Fruit fly (Drosophila melanogaster) whole organism, embryonic: ENCODE data around the gene Ac78C.

Experiments
- Blimp-1 ChIP-seq: fragments of 200-800 bp; sonication (Bioruptor generic); optimal IDR thresholded peaks from 3 replicates; lab custom pipeline; 2018; ENCODE audit warnings: missing biosample characterization, missing genetic modification characterization, mild to moderate bottlenecking, moderate library complexity, missing genetic modification reagents
- CG10209 ChIP-seq: fragments of 200-800 bp; sonication (Bioruptor generic); optimal IDR thresholded peaks from 3 replicates; lab custom pipeline; 2017; ENCODE audit warnings: missing biosample characterization, mild to moderate bottlenecking, missing genetic modification characterization, missing genetic modification reagents
- CG10274 ChIP-seq: fragments of 200-800 bp; sonication (Bioruptor generic); optimal IDR thresholded peaks from 3 replicates; lab custom pipeline; 2017; ENCODE audit warnings: missing biosample characterization, mild to moderate bottlenecking, missing genetic modification characterization
- CG10462 ChIP-seq: fragments of 200-800 bp; sonication (Bioruptor generic); optimal IDR thresholded peaks from 2 replicates; lab custom pipeline; 2016; ENCODE audit warnings: missing biosample characterization, missing genetic modification characterization
- CG13424 ChIP-seq: fragments of 200-800 bp; sonication (Bioruptor generic); optimal IDR thresholded peaks from 2 replicates; lab custom pipeline; 2019; ENCODE audit warnings: missing biosample characterization, mild to moderate bottlenecking, missing genetic modification characterization, moderate library complexity
- CG14860 ChIP-seq: fragments of 200-800 bp; sonication (Bioruptor generic); IDR thresholded peaks from 3 replicates; pipeline ENCODE4 v1.3.6; 2022; ENCODE audit warnings: missing biosample characterization, missing genetic modification characterization; ENCODE audit not compliant: partially characterized antibody
- CG15073 ChIP-seq: fragments of 200-800 bp; sonication (Bioruptor generic); optimal IDR thresholded peaks from 2 replicates; lab custom pipeline; 2016; ENCODE audit warnings: missing biosample characterization, missing genetic modification characterization
- CG15269 ChIP-seq: fragments of 200-800 bp; sonication (Bioruptor generic); optimal IDR thresholded peaks from 2 replicates; lab custom pipeline; 2018; ENCODE audit warnings: missing biosample characterization, mild to moderate bottlenecking, missing genetic modification characterization, moderate library complexity
- CG1603 ChIP-seq: fragments of 200-800 bp; sonication (Bioruptor generic); optimal IDR thresholded peaks from 2 replicates; lab custom pipeline; 2019; ENCODE audit warnings: missing biosample characterization, mild to moderate bottlenecking, missing genetic modification characterization, moderate library complexity
- CG17359 ChIP-seq: fragments of 200-800 bp; sonication (Bioruptor generic); optimal IDR thresholded peaks from 3 replicates; lab custom pipeline; 2018; ENCODE audit warnings: missing biosample characterization, mild to moderate bottlenecking, missing genetic modification characterization, moderate library complexity
- CG17361 ChIP-seq: fragments of 200-800 bp; sonication (Bioruptor generic); IDR thresholded peaks from 3 replicates; pipeline ENCODE4 v1.3.6; 2022; ENCODE audit warnings: missing biosample characterization, missing genetic modification characterization
- CG30403 ChIP-seq: fragments of 200-800 bp; sonication (Bioruptor generic); optimal IDR thresholded peaks from 3 replicates; lab custom pipeline; 2016; ENCODE audit warnings: missing biosample characterization, missing genetic modification characterization
- CG43689 ChIP-seq: fragments of 200-800 bp; sonication (Bioruptor generic); IDR thresholded peaks from 2 replicates; pipeline ENCODE4 v1.3.6; 2022; ENCODE audit warnings: missing biosample characterization, missing genetic modification characterization
- CG5953 ChIP-seq: fragments of 200-800 bp; sonication (Bioruptor generic); IDR thresholded peaks from 2 replicates; pipeline ENCODE4 v1.3.6; 2022; ENCODE audit warnings: missing biosample characterization, missing genetic modification characterization
- CG6683 ChIP-seq: fragments of 200-800 bp; sonication (Bioruptor generic); optimal IDR thresholded peaks from 2 replicates; lab custom pipeline; 2017; ENCODE audit warnings: missing biosample characterization, mild to moderate bottlenecking, missing genetic modification characterization, missing genetic modification reagents
- CG9215 ChIP-seq: fragments of 200-800 bp; sonication (Bioruptor generic); IDR thresholded peaks from 2 replicates; pipeline ENCODE4 v1.3.6; 2022; ENCODE audit warnings: missing biosample characterization, missing genetic modification characterization
- CG9876 ChIP-seq: fragments of 200-800 bp; sonication (Bioruptor generic); optimal IDR thresholded peaks from 2 replicates; lab custom pipeline; 2016; ENCODE audit warnings: missing biosample characterization, missing genetic modification characterization
- CrebB ChIP-seq: fragments of 200-800 bp; sonication (Bioruptor generic); optimal IDR thresholded peaks from 3 replicates; lab custom pipeline; 2018; ENCODE audit warnings: missing biosample characterization, mild to moderate bottlenecking, missing genetic modification characterization
- E2f2 ChIP-seq: fragments of 200-800 bp; sonication (Bioruptor generic); IDR thresholded peaks from 2 replicates; pipeline ENCODE4 v1.3.6; 2022; ENCODE audit warnings: missing biosample characterization, missing genetic modification characterization
- Ets65A ChIP-seq: fragments of 200-800 bp; sonication (Bioruptor generic); peaks from one replicate; lab custom pipeline; 2016; ENCODE audit warnings: missing biosample characterization, missing genetic modification characterization
- Hr3 ChIP-seq: fragments of 200-800 bp; sonication (Bioruptor generic); optimal IDR thresholded peaks from 3 replicates; lab custom pipeline; 2016; ENCODE audit warnings: missing biosample characterization, missing genetic modification characterization
- MTF-1 ChIP-seq: fragments of 200-800 bp; sonication (Bioruptor generic); optimal IDR thresholded peaks from 2 replicates; lab custom pipeline; 2018; ENCODE audit warnings: missing biosample characterization, mild to moderate bottlenecking, missing genetic modification characterization, borderline replicate concordance
- PHDP ChIP-seq: fragments of 200-800 bp; sonication (Bioruptor generic); optimal IDR thresholded peaks from 3 replicates; lab custom pipeline; 2018; ENCODE audit warnings: missing biosample characterization, mild to moderate bottlenecking, missing genetic modification characterization, moderate library complexity
- Rx ChIP-seq: fragments of 200-800 bp; sonication (Bioruptor generic); IDR thresholded peaks from 2 replicates; pipeline ENCODE4 v1.3.6; 2022; ENCODE audit warnings: missing biosample characterization, missing genetic modification characterization
- Scr ChIP-seq: fragments of 200-800 bp; sonication (Bioruptor generic); IDR thresholded peaks from 2 replicates; pipeline ENCODE4 v1.3.6; 2022; ENCODE audit warnings: missing biosample characterization, missing genetic modification characterization; ENCODE audit not compliant: partially characterized antibody
- Sox102F ChIP-seq: fragments of 200-800 bp; sonication (Bioruptor generic); optimal IDR thresholded peaks from 2 replicates; lab custom pipeline; 2018; ENCODE audit warnings: missing biosample characterization, mild to moderate bottlenecking, missing genetic modification characterization, moderate library complexity
- aop ChIP-seq: fragments of 200-800 bp; sonication (Bioruptor generic); IDR thresholded peaks from 2 replicates; pipeline ENCODE4 v1.3.6; 2022; ENCODE audit warnings: missing biosample characterization, missing genetic modification characterization
- bcd ChIP-seq: fragments of 200-800 bp; sonication (Bioruptor generic); optimal IDR thresholded peaks from 2 replicates; lab custom pipeline; 2017; ENCODE audit warnings: missing biosample characterization, mild to moderate bottlenecking, missing genetic modification characterization
- bigmax ChIP-seq: fragments of 200-800 bp; sonication (Bioruptor generic); optimal IDR thresholded peaks from 2 replicates; lab custom pipeline; 2018; ENCODE audit warnings: missing biosample characterization, mild to moderate bottlenecking, missing genetic modification characterization
- cg ChIP-seq: fragments of 200-800 bp; sonication (Bioruptor generic); optimal IDR thresholded peaks from 3 replicates; lab custom pipeline; 2019; ENCODE audit warnings: missing biosample characterization, mild to moderate bottlenecking, missing genetic modification characterization, moderate library complexity
- ci ChIP-seq: fragments of 200-800 bp; sonication (Bioruptor generic); IDR thresholded peaks from 3 replicates; pipeline ENCODE4 v1.3.6; 2022; ENCODE audit warnings: missing biosample characterization, missing genetic modification characterization
- cwo ChIP-seq: fragments of 200-800 bp; sonication (Bioruptor generic); optimal IDR thresholded peaks from 3 replicates; lab custom pipeline; 2017; ENCODE audit warnings: missing biosample characterization, missing genetic modification characterization, mild to moderate bottlenecking, moderate library complexity, missing genetic modification reagents
- disco-r ChIP-seq: fragments of 200-800 bp; sonication (Bioruptor generic); optimal IDR thresholded peaks from 2 replicates; lab custom pipeline; 2016; ENCODE audit warnings: missing biosample characterization, missing genetic modification characterization
- gem ChIP-seq: fragments of 200-800 bp; sonication (Bioruptor generic); optimal IDR thresholded peaks from 2 replicates; lab custom pipeline; 2019; ENCODE audit warnings: missing biosample characterization, mild to moderate bottlenecking, missing genetic modification characterization, moderate library complexity
- kah ChIP-seq: fragments of 200-800 bp; sonication (Bioruptor generic); optimal IDR thresholded peaks from 2 replicates; lab custom pipeline; 2018; ENCODE audit warnings: missing biosample characterization, mild to moderate bottlenecking, missing genetic modification characterization
- kay ChIP-seq: fragments of 200-800 bp; sonication (Bioruptor generic); optimal IDR thresholded peaks from 2 replicates; lab custom pipeline; 2016; ENCODE audit warnings: missing biosample characterization, missing genetic modification characterization
- klu ChIP-seq: fragments of 200-800 bp; sonication (Bioruptor generic); IDR thresholded peaks from 2 replicates; pipeline ENCODE4 v1.3.6; 2022; ENCODE audit warnings: missing biosample characterization, missing genetic modification characterization
- kni ChIP-seq: fragments of 200-800 bp; sonication (Bioruptor generic); optimal IDR thresholded peaks from 3 replicates; lab custom pipeline; 2017; ENCODE audit warnings: mild to moderate bottlenecking, missing biosample characterization, missing genetic modification reagents, missing genetic modification characterization
- nmo ChIP-seq: fragments of 200-800 bp; sonication (Bioruptor generic); optimal IDR thresholded peaks from 2 replicates; lab custom pipeline; 2018; ENCODE audit warnings: missing biosample characterization, mild to moderate bottlenecking, missing genetic modification characterization, moderate library complexity
- onecut ChIP-seq: fragments of 200-800 bp; sonication (Bioruptor generic); IDR thresholded peaks from 2 replicates; pipeline ENCODE4 v1.3.6; 2022; ENCODE audit warnings: missing biosample characterization, missing genetic modification characterization
- otp ChIP-seq: fragments of 200-800 bp; sonication (Bioruptor generic); IDR thresholded peaks from 3 replicates; pipeline ENCODE4, ENCODE4 v1.3.6; 2022; ENCODE audit warnings: missing biosample characterization, missing genetic modification characterization
- pho ChIP-seq: fragments of 200-800 bp; sonication (Bioruptor generic); optimal IDR thresholded peaks from 2 replicates; lab custom pipeline; 2016; ENCODE audit warnings: missing biosample characterization, missing genetic modification characterization
- phol ChIP-seq: fragments of 200-800 bp; sonication (Bioruptor generic); optimal IDR thresholded peaks from 3 replicates; lab custom pipeline; 2018; ENCODE audit warnings: missing biosample characterization, mild to moderate bottlenecking, missing genetic modification characterization, moderate library complexity
- run ChIP-seq: fragments of 200-800 bp; sonication (Bioruptor generic); optimal IDR thresholded peaks from 3 replicates; lab custom pipeline; 2018; ENCODE audit warnings: missing biosample characterization, mild to moderate bottlenecking, missing genetic modification characterization
- sd ChIP-seq: fragments of 200-800 bp; sonication (Bioruptor generic); optimal IDR thresholded peaks from 3 replicates; lab custom pipeline; 2018; ENCODE audit warnings: missing biosample characterization, mild to moderate bottlenecking, missing genetic modification characterization, moderate library complexity
- sens-2 ChIP-seq: fragments of 200-800 bp; sonication (Bioruptor generic); IDR thresholded peaks from 2 replicates; pipeline ENCODE4 v1.3.6; 2022; ENCODE audit warnings: missing biosample characterization, missing genetic modification characterization
- seq ChIP-seq: fragments of 200-800 bp; sonication (Bioruptor generic); IDR thresholded peaks from 2 replicates; pipeline ENCODE4 v1.3.6; 2022; ENCODE audit warnings: missing biosample characterization, missing genetic modification characterization
- slou ChIP-seq: fragments of 200-800 bp; sonication (Bioruptor generic); optimal IDR thresholded peaks from 3 replicates; lab custom pipeline; 2016; ENCODE audit warnings: missing biosample characterization, missing genetic modification characterization
- sr ChIP-seq: fragments of 200-800 bp; sonication (Bioruptor generic); IDR thresholded peaks from 3 replicates; pipeline ENCODE4 v1.3.6; 2022; ENCODE audit warnings: missing biosample characterization, missing genetic modification characterization
- tna ChIP-seq: fragments of 200-800 bp; sonication (Bioruptor generic); IDR thresholded peaks from 2 replicates; pipeline ENCODE4 v1.3.6; 2022; ENCODE audit warnings: missing biosample characterization, missing genetic modification characterization; ENCODE audit not compliant: partially characterized antibody
- vvl ChIP-seq: fragments of 200-800 bp; sonication (Bioruptor generic); IDR thresholded peaks from 2 replicates; pipeline ENCODE4 v1.3.6; 2022; ENCODE audit warnings: missing biosample characterization, missing genetic modification characterization
- yki ChIP-seq: fragments of >200 bp; optimal IDR thresholded peaks from 3 replicates; lab custom pipeline; 2018

Gene Ac78C

dm6 chr3L:21118602-21119001, 53.1 kb downstream of the Ac78C start:
- TF ChIP-seq disco-r (GFP tag; lab: Kevin White, UChicago) (no peak), CrebB (tag; lab: Kevin White, UChicago) (no peak), E2f2 (no peak), Hr3 (GFP tag; lab: Kevin White, UChicago) (no peak), run (tag; lab: Kevin White, UChicago) (no peak), CG5953 (GFP tag; lab: Robert Waterston, UW) (peak; percentile 35; the same call in 1 of the 2 replicates), Blimp-1 (GFP tag; lab: Kevin White, UChicago) (peak; percentile 30), CG15073 (no peak), pho (no peak), CG15269 (no peak), sr (GFP tag; lab: Robert Waterston, UW) (0 out of 3 replicates have a peak, but pooled peaks have one; percentile 60), CG6683 (GFP tag; lab: Kevin White, UChicago) (no peak), otp (GFP tag; lab: Robert Waterston, UW) (peak; percentile 6; the same call in 1 of the 3 replicates), bigmax (no peak), ci (GFP tag; lab: Robert Waterston, UW) (peak; percentile 47; the same call in 1 of the 3 replicates), PHDP (tag; lab: Kevin White, UChicago) (no peak), MTF-1 (GFP tag; lab: Kevin White, UChicago) (no peak), aop (GFP tag; lab: Robert Waterston, UW) (0 out of 2 replicates have a peak, but pooled peaks have one; percentile 17), CG30403 (GFP tag; lab: Kevin White, UChicago) (no peak), kay (GFP tag; lab: Kevin White, UChicago) (no peak), CG43689 (no peak), bcd (no peak), cg (GFP tag; lab: Kevin White, UChicago) (peak; percentile 22), seq (GFP tag; lab: Robert Waterston, UW) (no peak), klu (no peak), CG14860 (GFP tag; lab: Robert Waterston, UW) (no peak), onecut (GFP tag; lab: Robert Waterston, UW) (no peak), kah (GFP tag; lab: Kevin White, UChicago) (no peak), vvl (peak; percentile 70), cwo (GFP tag; lab: Kevin White, UChicago) (no peak), sd (tag; lab: Kevin White, UChicago) (no peak), CG17361 (GFP tag; lab: Robert Waterston, UW) (no peak), CG1603 (tag; lab: Kevin White, UChicago) (no peak)

dm6 chr3L:21113061-21113460, 58.7 kb downstream of the Ac78C start:
- peak; percentile 11 for TF ChIP-seq Ets65A (GFP tag; lab: Kevin White, UChicago)
- peak; percentile 0 for TF ChIP-seq gem (tag; lab: Kevin White, UChicago)
- TF ChIP-seq CG13424: no peak
- no peak for TF ChIP-seq CG9876 (GFP tag; lab: Kevin White, UChicago)
- TF ChIP-seq run (tag; lab: Kevin White, UChicago): no peak
- no peak for TF ChIP-seq CG10209
- TF ChIP-seq Rx (GFP tag; lab: Robert Waterston, UW): no peak
- TF ChIP-seq Scr: no peak
- TF ChIP-seq CG17359 (tag; lab: Kevin White, UChicago): peak; percentile 15
- no peak for TF ChIP-seq kni (GFP tag; lab: Kevin White, UChicago)
- no peak for TF ChIP-seq yki (lab: Kevin White, UChicago)
- TF ChIP-seq CG1603 (tag; lab: Kevin White, UChicago): peak; percentile 12
- TF ChIP-seq CG10462 (GFP tag; lab: Kevin White, UChicago): no peak
- TF ChIP-seq Sox102F (GFP tag; lab: Kevin White, UChicago): peak; percentile 50
- TF ChIP-seq CG10274 (GFP tag; lab: Kevin White, UChicago): no peak
- no peak for TF ChIP-seq slou
- no peak for TF ChIP-seq sens-2 (GFP tag; lab: Robert Waterston, UW)
- TF ChIP-seq tna: no peak
- TF ChIP-seq CG9215 (GFP tag; lab: Robert Waterston, UW): no peak
- TF ChIP-seq nmo: no peak
- peak; percentile 10 for TF ChIP-seq phol (tag; lab: Kevin White, UChicago)
